Worm (Caenorhabditis elegans) whole organism, L1 larva: ENCODE data around the gene srw-3.
"Not testable (repeated sequence)": the region's sequence is repeated elsewhere in the genome, so short reads cannot be mapped to it uniquely, and the experiment has no call there.

Experiments used
- C04F5.9 ChIP-seq: sonication (generic microtip); optimal IDR thresholded peaks from 2 replicates; lab custom pipeline; 2016; ENCODE audit warnings: missing genetic modification characterization, missing compliant biosample characterization
- aly-2 ChIP-seq: fragments of 150-350 bp; optimal IDR thresholded peaks from 2 replicates; lab custom pipeline; 2014; ENCODE audit warnings: missing biosample characterization, missing genetic modification characterization
- ama-1 ChIP-seq: fragments of 150-350 bp; optimal IDR thresholded peaks from 2 replicates; lab custom pipeline; 2014
- blmp-1 ChIP-seq: fragments of 150-350 bp; optimal IDR thresholded peaks from 2 replicates; lab custom pipeline; 2014; ENCODE audit warnings: missing biosample characterization, missing genetic modification characterization
- ceh-8 ChIP-seq: fragments of 200-800 bp; sonication (Bioruptor generic); optimal IDR thresholded peaks from 2 replicates; lab custom pipeline; 2018; ENCODE audit warnings: mild to moderate bottlenecking, missing genetic modification characterization, moderate library complexity, missing compliant biosample characterization
- ceh-88 ChIP-seq: fragments of 200-800 bp; sonication (Bioruptor generic); IDR thresholded peaks from 2 replicates; pipeline ENCODE4 v1.3.6; 2022; ENCODE audit warnings: missing genetic modification characterization, missing compliant biosample characterization
- ces-1 ChIP-seq: fragments of 150-350 bp; optimal IDR thresholded peaks from 2 replicates; lab custom pipeline; 2014; ENCODE audit warnings: missing biosample characterization, missing genetic modification reagents, missing genetic modification characterization
- dpl-1 ChIP-seq, 3 experiments: fragments of 150-350 bp in 2 of 3; sonication (generic microtip) in 1 of 3; optimal IDR thresholded peaks; 2 replicates each; lab custom pipeline; 2014 to 2017; ENCODE audit warnings: missing biosample characterization in 3 of 3, missing genetic modification characterization in 3 of 3, missing genetic modification reagents in 3 of 3
- efl-1 ChIP-seq, 4 experiments: fragments of 150-350 bp; optimal IDR thresholded peaks in 3 of 4; peaks in 1 of 4; 1 replicate in 1 of 4; 2 replicates in 3 of 4; lab custom pipeline; 2014; ENCODE audit warnings: missing biosample characterization in 2 of 4, missing genetic modification characterization in 2 of 4, missing genetic modification reagents in 2 of 4
- elt-2 ChIP-seq: sonication (generic microtip); optimal IDR thresholded peaks from 2 replicates; lab custom pipeline; 2016; ENCODE audit warnings: missing genetic modification characterization, mild to moderate bottlenecking, inconsistent platforms, missing compliant biosample characterization, missing genetic modification reagents
- elt-3 ChIP-seq, 6 experiments: fragments of 150-350 bp in 1 of 6; sonication (generic microtip); optimal IDR thresholded peaks; 2 replicates each; lab custom pipeline; 2017 to 2018; ENCODE audit warnings: missing biosample characterization in 6 of 6, missing genetic modification characterization in 6 of 6, inconsistent platforms in 1 of 6
- ets-5 ChIP-seq: fragments of 200-800 bp; sonication (Bioruptor generic); IDR thresholded peaks from 2 replicates; pipeline ENCODE4 v1.3.6; 2022; ENCODE audit warnings: missing genetic modification characterization, missing compliant biosample characterization
- fkh-8 ChIP-seq: sonication (generic microtip); optimal IDR thresholded peaks from 2 replicates; lab custom pipeline; 2016; ENCODE audit warnings: mild to moderate bottlenecking, missing genetic modification characterization, missing compliant biosample characterization
- hlh-17 ChIP-seq: fragments of 200-800 bp; sonication (Bioruptor generic); optimal IDR thresholded peaks from 2 replicates; lab custom pipeline; 2018; ENCODE audit warnings: missing genetic modification characterization, mild to moderate bottlenecking, missing compliant biosample characterization, moderate library complexity, borderline replicate concordance
- hlh-4 ChIP-seq: sonication (generic microtip); optimal IDR thresholded peaks from 2 replicates; lab custom pipeline; 2016; ENCODE audit warnings: mild to moderate bottlenecking, missing genetic modification characterization, missing compliant biosample characterization
- lin-13 ChIP-seq: fragments of 150-350 bp; optimal IDR thresholded peaks from 2 replicates; lab custom pipeline; 2014; ENCODE audit warnings: missing biosample characterization, missing genetic modification reagents, missing genetic modification characterization
- lin-14 ChIP-seq: fragments of 200-800 bp; sonication (Bioruptor generic); optimal IDR thresholded peaks from 2 replicates; lab custom pipeline; 2018; ENCODE audit warnings: mild to moderate bottlenecking, missing genetic modification characterization, moderate library complexity, missing compliant biosample characterization
- mdl-1 ChIP-seq, 2 experiments: fragments of 150-350 bp; optimal IDR thresholded peaks; 2 replicates each; lab custom pipeline; 2014 to 2017; ENCODE audit warnings: missing biosample characterization in 2 of 2, missing genetic modification characterization in 2 of 2, inconsistent platforms in 1 of 2
- nhr-28 ChIP-seq: fragments of 150-350 bp; optimal IDR thresholded peaks from 2 replicates; lab custom pipeline; 2014; ENCODE audit warnings: missing biosample characterization, missing genetic modification characterization
- nhr-76 ChIP-seq: sonication (generic microtip); optimal IDR thresholded peaks from 2 replicates; lab custom pipeline; 2017; ENCODE audit warnings: missing biosample characterization, missing genetic modification characterization
- nhr-90 ChIP-seq: sonication (generic microtip); optimal IDR thresholded peaks from 2 replicates; lab custom pipeline; 2016; ENCODE audit warnings: mild to moderate bottlenecking, missing genetic modification characterization, missing compliant biosample characterization; ENCODE audit not compliant: poor library complexity
- pag-3 ChIP-seq: sonication (generic microtip); optimal IDR thresholded peaks from 2 replicates; lab custom pipeline; 2017; ENCODE audit warnings: missing genetic modification characterization, mild to moderate bottlenecking, missing compliant biosample characterization, antibody characterized with exemption, borderline replicate concordance; ENCODE audit not compliant: insufficient read depth
- pax-3 ChIP-seq: fragments of 200-800 bp; sonication (Bioruptor generic); optimal IDR thresholded peaks from 2 replicates; lab custom pipeline; 2018; ENCODE audit warnings: mild to moderate bottlenecking, missing genetic modification characterization, moderate library complexity, missing compliant biosample characterization
- snu-23 ChIP-seq: sonication (generic microtip); optimal IDR thresholded peaks from 2 replicates; lab custom pipeline; 2016; ENCODE audit warnings: missing genetic modification characterization, missing compliant biosample characterization
- sox-4 ChIP-seq: sonication (generic microtip); optimal IDR thresholded peaks from 2 replicates; lab custom pipeline; 2016; ENCODE audit warnings: missing genetic modification characterization, missing compliant biosample characterization
- swsn-7 ChIP-seq: sonication (generic microtip); optimal IDR thresholded peaks from 2 replicates; lab custom pipeline; 2016; ENCODE audit warnings: missing genetic modification characterization, missing compliant biosample characterization
- tbx-2 ChIP-seq: sonication (generic microtip); optimal IDR thresholded peaks from 2 replicates; lab custom pipeline; 2016; ENCODE audit warnings: missing genetic modification characterization, missing compliant biosample characterization
- unc-86 ChIP-seq: sonication (generic microtip); optimal IDR thresholded peaks from 2 replicates; lab custom pipeline; 2016; ENCODE audit warnings: missing genetic modification characterization, missing compliant biosample characterization
- unc-98 ChIP-seq: fragments of 200-800 bp; sonication (Bioruptor generic); IDR thresholded peaks from 2 replicates; pipeline ENCODE4 v1.3.6; 2022; ENCODE audit warnings: missing genetic modification characterization, missing compliant biosample characterization
- vab-15 ChIP-seq: sonication (generic microtip); optimal IDR thresholded peaks from 2 replicates; lab custom pipeline; 2017; ENCODE audit warnings: missing genotype, mild to moderate bottlenecking, missing genetic modification characterization, missing compliant biosample characterization
- zag-1 ChIP-seq: fragments of 150-350 bp; optimal IDR thresholded peaks from 2 replicates; lab custom pipeline; 2014; ENCODE audit warnings: missing biosample characterization, missing genetic modification characterization
- zip-4 ChIP-seq: fragments of 200-800 bp; sonication (Bioruptor generic); optimal IDR thresholded peaks from 2 replicates; lab custom pipeline; 2018; ENCODE audit warnings: mild to moderate bottlenecking, missing genetic modification characterization, moderate library complexity, missing compliant biosample characterization

srw-3 gene

DNA sequence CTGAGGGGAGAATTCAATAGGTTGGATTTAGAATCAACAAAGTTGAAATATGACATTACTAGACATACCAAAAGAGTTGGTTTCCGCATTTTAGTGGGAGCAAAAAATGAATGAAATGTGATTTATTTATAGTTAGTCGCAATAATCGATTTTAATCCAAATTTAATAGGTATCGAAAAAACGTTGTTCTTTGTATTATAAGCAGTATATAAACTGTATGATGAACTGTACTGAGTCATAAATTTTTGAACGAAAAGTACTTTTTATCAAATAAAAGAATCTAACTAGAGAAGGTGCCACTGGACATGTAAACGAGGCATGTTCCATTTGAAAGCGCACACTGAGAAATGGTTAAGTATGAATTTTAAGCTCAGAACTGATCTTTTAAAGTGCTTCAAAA lies 15.5 kb upstream of the srw-3 start, which contains the start of gene C12D5.9:
TSS of gene C12D5.9 (minus strand) at position 101 of the 400 bp plus-strand sequence.
- TF ChIP-seq blmp-1 (tag; lab: Kevin White, UChicago) = no peak
- TF ChIP-seq dpl-1 (GFP tag; optimal IDR thresholded peaks at IDR 0.05; lab: Kevin White, UChicago) = no peak
- no peak for TF ChIP-seq nhr-76 (tag; lab: Kevin White, UChicago)
- TF ChIP-seq ceh-88 (GFP tag; lab: Robert Waterston, UW) = no peak
- no peak for TF ChIP-seq snu-23 (GFP tag; lab: Kevin White, UChicago)
- no peak for TF ChIP-seq ama-1 (lab: Kevin White, UChicago)
- TF ChIP-seq hlh-17 (GFP tag; lab: Kevin White, UChicago) = no peak
- TF ChIP-seq elt-3 (tag; optimal IDR thresholded peaks at IDR 0.05; lab: Kevin White, UChicago) = no peak
- no peak for TF ChIP-seq unc-86 (tag; lab: Kevin White, UChicago)
- no peak for TF ChIP-seq C04F5.9 (tag; lab: Kevin White, UChicago)
- no peak for TF ChIP-seq fkh-8
- TF ChIP-seq, all 84 proteins: peak for 0

DNA sequence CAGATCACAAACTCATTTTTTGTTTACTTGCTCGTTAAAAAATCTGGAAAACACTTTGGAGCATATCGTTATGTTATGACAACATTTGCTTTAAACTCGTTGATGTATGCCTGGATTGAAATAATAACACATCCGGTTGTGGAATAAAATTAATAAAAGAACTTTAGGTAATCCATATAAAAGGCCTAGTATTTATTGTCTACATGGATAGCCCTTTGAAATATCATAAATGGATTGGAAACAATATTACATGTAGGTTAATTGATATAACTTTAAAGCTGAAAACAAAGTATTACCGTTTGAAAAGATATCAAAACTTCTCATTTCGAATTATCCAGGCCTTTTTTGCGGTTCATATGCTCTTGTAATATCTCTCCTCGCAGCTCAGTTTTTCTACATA lies 14.8 kb upstream of the srw-3 start:
- TF ChIP-seq zag-1 (tag; lab: Kevin White, UChicago) (no peak), efl-1 (optimal IDR thresholded peaks at IDR 0.05; lab: Kevin White, UChicago) (no peak), efl-1 (GFP tag; optimal IDR thresholded peaks at IDR 0.05 in 1 of 2; lab: Kevin White, UChicago) (no peak), zip-4 (GFP tag; lab: Kevin White, UChicago) (no peak), pag-3 (no peak), swsn-7 (no peak), vab-15 (no peak)

DNA sequence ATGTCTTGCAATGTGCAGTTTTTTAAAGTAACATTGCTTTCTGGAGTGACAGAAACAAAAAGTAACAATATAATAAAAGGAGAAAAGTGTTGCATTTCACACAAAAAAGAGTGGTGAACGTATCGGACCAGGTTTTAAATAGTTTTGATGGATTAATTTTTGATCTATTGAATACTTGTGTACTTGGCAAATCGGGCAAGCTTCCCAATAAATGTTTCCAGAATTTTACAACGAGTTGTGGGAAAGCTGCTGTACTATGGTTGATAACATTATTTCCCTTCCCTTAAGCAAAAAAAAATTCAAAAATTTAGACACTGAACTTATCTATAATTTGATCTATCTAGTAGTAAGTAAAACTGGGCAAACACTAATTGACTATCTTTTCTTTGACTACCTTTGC lies 12.0 kb upstream of the srw-3 start, which contains the start of gene C12D5.10:
TSS of gene C12D5.10 (minus strand) at position 101 of the 400 bp plus-strand sequence.
- TF ChIP-seq ama-1 (lab: Kevin White, UChicago) = no peak
- TF ChIP-seq ets-5 (GFP tag; lab: Robert Waterston, UW) = no peak
- TF ChIP-seq ceh-8 (GFP tag; lab: Kevin White, UChicago) = no peak
- TF ChIP-seq lin-14 (GFP tag; lab: Kevin White, UChicago) = no peak
- no peak for TF ChIP-seq hlh-4 (tag; lab: Kevin White, UChicago)
- TF ChIP-seq mdl-1 (tag; optimal IDR thresholded peaks at IDR 0.05; lab: Kevin White, UChicago) = no peak
- no peak for TF ChIP-seq ceh-88 (GFP tag; lab: Robert Waterston, UW)
- TF ChIP-seq sox-4 (tag; lab: Kevin White, UChicago) = no peak
- TF ChIP-seq vab-15 = no peak
- no peak for TF ChIP-seq ces-1 (GFP tag; lab: Kevin White, UChicago)
- no peak for TF ChIP-seq unc-98 (GFP tag; lab: Robert Waterston, UW)

DNA sequence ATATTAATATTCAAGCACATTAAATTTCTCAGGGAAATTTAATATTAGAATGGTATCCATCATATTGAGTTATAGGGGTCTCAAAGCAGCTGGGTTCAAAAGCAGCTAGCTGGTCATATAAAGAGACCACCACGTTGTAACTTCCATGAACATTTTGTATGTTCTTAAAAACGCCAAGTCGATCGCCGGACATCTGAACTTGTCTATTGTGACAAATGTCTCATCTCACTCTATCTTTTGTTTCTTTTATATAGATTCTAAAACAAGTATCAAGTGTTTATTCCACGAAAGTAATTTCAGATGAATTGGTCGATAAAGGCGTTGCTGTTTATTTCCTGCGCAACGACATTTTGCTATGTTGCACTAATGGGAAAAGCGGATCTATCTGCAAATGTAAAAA lies 8.6 kb upstream of the srw-3 start, which contains the start of gene ZK105.3:
TSS of gene ZK105.3 (plus strand) at position 301 of the 400 bp plus-strand sequence.
- TF ChIP-seq mdl-1 (tag; optimal IDR thresholded peaks at IDR 0.05; lab: Kevin White, UChicago) (no peak), nhr-90 (tag; lab: Kevin White, UChicago) (no peak), dpl-1 (GFP tag; optimal IDR thresholded peaks at IDR 0.05; lab: Kevin White, UChicago) (no peak)

DNA sequence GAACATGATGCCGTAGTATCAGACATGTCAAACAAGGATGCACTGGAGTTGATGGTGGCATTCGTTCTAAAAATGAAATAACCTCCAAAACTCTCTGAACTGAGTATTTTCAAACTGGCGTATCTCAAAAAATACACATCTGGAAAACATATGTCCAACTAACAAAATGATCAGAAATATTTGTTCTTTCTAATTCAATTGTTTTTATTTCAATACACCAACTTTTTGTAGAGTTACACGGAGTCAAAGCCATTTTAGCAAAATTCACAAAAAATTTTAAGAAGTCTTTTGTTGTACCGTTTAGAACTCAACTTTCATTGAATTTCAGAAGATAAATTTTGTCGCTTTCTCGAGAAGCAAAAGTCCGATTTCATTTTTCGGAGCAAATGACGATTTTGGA lies 1.9 kb upstream of the srw-3 start, which contains the start of gene srsx-40:
TSS of gene srsx-40 (minus strand) at position 101 of the 400 bp plus-strand sequence.
- not testable (repeated sequence) for TF ChIP-seq elt-2 (tag; lab: Kevin White, UChicago); tbx-2; lin-13 (GFP tag; lab: Kevin White, UChicago)

DNA sequence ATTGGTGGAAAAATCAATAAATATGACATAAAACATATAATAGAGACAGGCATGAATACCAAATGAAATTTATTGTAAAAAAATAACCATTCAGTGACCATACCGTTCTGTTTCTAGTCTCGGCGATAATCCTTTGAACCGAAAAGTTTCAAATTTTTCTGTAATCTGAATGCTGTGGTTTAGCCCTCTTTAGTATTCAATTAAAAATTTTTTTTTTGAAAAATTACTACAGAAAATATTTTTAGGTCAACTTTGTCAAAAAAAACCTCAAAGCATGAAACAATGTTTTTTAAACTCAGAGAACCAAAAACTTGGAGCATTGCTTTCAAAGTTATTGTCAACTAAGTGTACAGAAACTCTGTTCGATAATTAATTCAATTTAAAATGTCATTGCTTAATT lies 3.1 kb downstream of the srw-3 start, which contains the start of gene ZK105.11:
TSS of gene ZK105.11 (minus strand) at position 101 of the 400 bp plus-strand sequence.
- TF ChIP-seq aly-2 = no peak
- TF ChIP-seq pax-3 = no peak
- TF ChIP-seq nhr-28 (tag; lab: Kevin White, UChicago) = no peak
